Worm (Caenorhabditis elegans) whole organism, L2 larva: ENCODE data around the gene rle-1.
A peak's percentile ranks its signal among the peaks of the same experiment; 100 is the strongest.

Experiments used
- C34F6.9 ChIP-seq: fragments of 150-350 bp; optimal IDR thresholded peaks from 2 replicates; lab custom pipeline; 2014; ENCODE audit warnings: missing biosample characterization, missing genetic modification characterization
- R02D3.7 ChIP-seq: fragments of 150-350 bp; optimal IDR thresholded peaks from 2 replicates; lab custom pipeline; 2014; ENCODE audit warnings: missing biosample characterization, missing genetic modification characterization
- Y55F3AM.14 ChIP-seq: fragments of 200-800 bp; sonication (Bioruptor generic); optimal IDR thresholded peaks from 2 replicates; lab custom pipeline; 2018; ENCODE audit warnings: mild to moderate bottlenecking, missing genetic modification characterization, missing compliant biosample characterization
- aly-2 ChIP-seq: fragments of 150-350 bp; optimal IDR thresholded peaks from 2 replicates; lab custom pipeline; 2014; ENCODE audit warnings: missing biosample characterization, missing genetic modification characterization
- ama-1 ChIP-seq: fragments of 150-350 bp; optimal IDR thresholded peaks from 2 replicates; lab custom pipeline; 2018; ENCODE audit warnings: inconsistent platforms
- ceh-16 ChIP-seq: fragments of 150-350 bp; optimal IDR thresholded peaks from 2 replicates; lab custom pipeline; 2014; ENCODE audit warnings: missing biosample characterization, missing genetic modification characterization
- ceh-82 ChIP-seq: fragments of 150-350 bp; optimal IDR thresholded peaks from 2 replicates; lab custom pipeline; 2014; ENCODE audit warnings: missing biosample characterization, missing genetic modification characterization
- crh-2 ChIP-seq: sonication (generic microtip); optimal IDR thresholded peaks from 2 replicates; lab custom pipeline; 2017; ENCODE audit warnings: missing biosample characterization, missing genetic modification characterization
- dmd-4 ChIP-seq: sonication (generic microtip); optimal IDR thresholded peaks from 2 replicates; lab custom pipeline; 2017; ENCODE audit warnings: missing biosample characterization, missing genetic modification characterization
- gmeb-1 ChIP-seq: fragments of 150-350 bp; optimal IDR thresholded peaks from 2 replicates; lab custom pipeline; 2014; ENCODE audit warnings: missing biosample characterization, missing genetic modification characterization
- lin-13 ChIP-seq: fragments of 150-350 bp; optimal IDR thresholded peaks from 2 replicates; lab custom pipeline; 2014; ENCODE audit warnings: missing biosample characterization, missing genetic modification reagents, missing genetic modification characterization
- lin-39 ChIP-seq: fragments of 150-350 bp; optimal IDR thresholded peaks from 2 replicates; lab custom pipeline; 2014; ENCODE audit warnings: missing biosample characterization, missing genetic modification reagents, missing genetic modification characterization
- lsy-2 ChIP-seq, 2 experiments: fragments of 150-350 bp in 1 of 2; sonication (generic microtip) in 1 of 2; optimal IDR thresholded peaks; 2 replicates each; lab custom pipeline; 2014 to 2017; ENCODE audit warnings: missing biosample characterization in 2 of 2, missing genetic modification characterization in 2 of 2
- mab-5 ChIP-seq: fragments of 150-350 bp; optimal IDR thresholded peaks from 2 replicates; lab custom pipeline; 2014; ENCODE audit warnings: missing biosample characterization, missing genetic modification characterization
- mdl-1 ChIP-seq, 2 experiments: fragments of 150-350 bp in 1 of 2; sonication (generic microtip) in 1 of 2; optimal IDR thresholded peaks; 2 replicates each; lab custom pipeline; 2017; ENCODE audit warnings: missing biosample characterization in 2 of 2, missing genetic modification characterization in 2 of 2
- nhr-10 ChIP-seq: sonication (generic microtip); optimal IDR thresholded peaks from 2 replicates; lab custom pipeline; 2017; ENCODE audit warnings: missing biosample characterization, missing genetic modification characterization
- nhr-11 ChIP-seq: fragments of 150-350 bp; optimal IDR thresholded peaks from 2 replicates; lab custom pipeline; 2014; ENCODE audit warnings: missing biosample characterization, missing genetic modification characterization
- nhr-12 ChIP-seq: fragments of 150-350 bp; optimal IDR thresholded peaks from 2 replicates; lab custom pipeline; 2014; ENCODE audit warnings: missing biosample characterization, missing genetic modification characterization
- nhr-129 ChIP-seq: fragments of 150-350 bp; optimal IDR thresholded peaks from 2 replicates; lab custom pipeline; 2014; ENCODE audit warnings: missing biosample characterization, missing genetic modification characterization
- nhr-23 ChIP-seq: fragments of 150-350 bp; optimal IDR thresholded peaks from 2 replicates; lab custom pipeline; 2014; ENCODE audit warnings: missing biosample characterization, missing genetic modification reagents, missing genetic modification characterization
- nhr-237 ChIP-seq: fragments of 150-350 bp; optimal IDR thresholded peaks from 2 replicates; lab custom pipeline; 2014; ENCODE audit warnings: missing biosample characterization, missing genetic modification characterization
- nhr-25 ChIP-seq: fragments of 150-350 bp; sonication (generic microtip); optimal IDR thresholded peaks from 3 replicates; lab custom pipeline; 2014; ENCODE audit warnings: missing biosample characterization, missing genetic modification characterization
- nhr-77 ChIP-seq: fragments of 150-350 bp; optimal IDR thresholded peaks from 2 replicates; lab custom pipeline; 2014; ENCODE audit warnings: missing biosample characterization, missing genetic modification characterization
- skn-1 ChIP-seq: sonication (generic microtip); optimal IDR thresholded peaks from 2 replicates; lab custom pipeline; 2017; ENCODE audit warnings: missing biosample characterization, missing genetic modification characterization
- sma-3 ChIP-seq: sonication (generic microtip); optimal IDR thresholded peaks from 2 replicates; lab custom pipeline; 2016; ENCODE audit warnings: missing genetic modification reagents, missing genetic modification characterization, missing compliant biosample characterization
- snpc-4 ChIP-seq: fragments of 150-350 bp; optimal IDR thresholded peaks from 2 replicates; lab custom pipeline; 2014; ENCODE audit warnings: missing biosample characterization, missing genetic modification characterization
- unc-55 ChIP-seq: fragments of 150-350 bp; sonication (generic microtip); optimal IDR thresholded peaks from 3 replicates; lab custom pipeline; 2014; ENCODE audit warnings: missing biosample characterization, missing genetic modification reagents, missing genetic modification characterization
- zag-1 ChIP-seq: fragments of 150-350 bp; optimal IDR thresholded peaks from 2 replicates; lab custom pipeline; 2014; ENCODE audit warnings: missing biosample characterization, missing genetic modification characterization
- ztf-1 ChIP-seq: fragments of 200-800 bp; sonication (Bioruptor generic); conservative IDR thresholded peaks from 2 replicates; pipeline ENCODE4 v1.3.6; 2022; ENCODE audit warnings: missing genetic modification characterization, missing compliant biosample characterization
- ztf-4 ChIP-seq: fragments of 150-350 bp; optimal IDR thresholded peaks from 2 replicates; lab custom pipeline; 2014; ENCODE audit warnings: missing biosample characterization, missing genetic modification characterization

The rle-1 gene

DNA sequence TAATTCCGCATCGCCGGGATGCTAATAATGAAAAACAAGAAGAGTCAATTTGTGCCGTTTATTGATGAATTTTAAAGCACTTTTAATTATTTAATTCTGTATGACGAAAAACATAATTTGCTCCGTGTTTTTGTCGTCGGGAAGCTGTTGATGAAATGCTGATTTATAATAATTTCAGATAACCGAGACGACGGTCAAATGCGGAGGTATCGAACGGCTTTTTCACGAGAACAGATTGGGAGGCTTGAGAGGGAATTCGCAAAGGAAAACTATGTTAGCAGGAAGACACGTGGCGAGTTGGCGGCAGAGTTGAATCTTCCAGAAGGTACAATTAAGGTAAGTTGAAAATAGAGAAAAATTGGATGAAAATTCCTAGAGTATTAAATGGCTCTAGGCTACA is 12.5 kb upstream of the rle-1 start:
- TF ChIP-seq aly-2 (tag; lab: Kevin White, UChicago): no peak
- TF ChIP-seq ztf-4 (tag; lab: Kevin White, UChicago): no peak
- no peak for TF ChIP-seq R02D3.7 (tag; lab: Kevin White, UChicago)
- no peak for TF ChIP-seq nhr-25 (tag; lab: Kevin White, UChicago)
- TF ChIP-seq dmd-4 (tag; lab: Kevin White, UChicago): no peak
- TF ChIP-seq ceh-82 (tag; lab: Kevin White, UChicago): no peak
- no peak for TF ChIP-seq nhr-129
- no peak for TF ChIP-seq lsy-2 (tag; optimal IDR thresholded peaks at IDR 0.05; lab: Kevin White, UChicago)
- no peak for TF ChIP-seq Y55F3AM.14 (GFP tag; lab: Kevin White, UChicago)
- TF ChIP-seq lin-39 (tag; lab: Kevin White, UChicago): no peak
- no peak for TF ChIP-seq zag-1 (tag; lab: Kevin White, UChicago)
- TF ChIP-seq skn-1 (tag; lab: Kevin White, UChicago): no peak
- no peak for TF ChIP-seq ama-1 (lab: Kevin White, UChicago)

DNA sequence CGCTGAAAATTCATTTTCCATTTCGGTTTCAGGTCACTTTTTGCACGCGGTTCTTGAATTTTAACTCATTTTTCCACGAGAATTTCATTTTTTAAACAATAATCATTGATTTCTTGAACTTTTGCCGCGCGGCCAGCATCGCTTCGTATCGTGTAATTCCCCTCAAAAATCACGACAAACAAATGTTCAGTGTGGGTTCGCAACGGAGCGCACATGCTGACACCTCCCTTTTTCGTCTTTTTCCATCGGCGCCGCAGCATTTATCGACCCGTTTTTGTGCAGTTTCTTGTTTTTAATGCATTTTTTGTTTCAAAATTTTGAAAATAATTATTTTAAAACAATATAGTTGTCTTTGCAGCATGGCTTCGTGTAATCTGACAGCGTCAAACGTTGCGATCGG is 5.2 kb upstream of the rle-1 start, which contains the start of gene M142.5:
Gene M142.5 (plus strand): TSS at position 352 of the 400 bp plus-strand sequence.
- TF ChIP-seq sma-3 (peak; percentile 22), ceh-82 (tag; lab: Kevin White, UChicago) (no peak), crh-2 (no peak), mdl-1 (tag; optimal IDR thresholded peaks at IDR 0.05; lab: Kevin White, UChicago) (no peak), nhr-77 (tag; lab: Kevin White, UChicago) (no peak), R02D3.7 (tag; lab: Kevin White, UChicago) (no peak), ztf-4 (tag; lab: Kevin White, UChicago) (no peak), lin-39 (tag; lab: Kevin White, UChicago) (no peak), nhr-12 (tag; lab: Kevin White, UChicago) (no peak), nhr-25 (tag; lab: Kevin White, UChicago) (no peak), ama-1 (lab: Kevin White, UChicago) (no peak), lsy-2 (tag; optimal IDR thresholded peaks at IDR 0.05; lab: Kevin White, UChicago) (peak in 1 of 2 experiments; percentile 34), unc-55 (GFP tag; lab: Kevin White, UChicago) (peak; percentile 39), ztf-1 (GFP tag; lab: Robert Waterston, UW) (no peak), C34F6.9 (tag; lab: Kevin White, UChicago) (peak; percentile 47)
- TF ChIP-seq, all 48 proteins: peak for 4

DNA sequence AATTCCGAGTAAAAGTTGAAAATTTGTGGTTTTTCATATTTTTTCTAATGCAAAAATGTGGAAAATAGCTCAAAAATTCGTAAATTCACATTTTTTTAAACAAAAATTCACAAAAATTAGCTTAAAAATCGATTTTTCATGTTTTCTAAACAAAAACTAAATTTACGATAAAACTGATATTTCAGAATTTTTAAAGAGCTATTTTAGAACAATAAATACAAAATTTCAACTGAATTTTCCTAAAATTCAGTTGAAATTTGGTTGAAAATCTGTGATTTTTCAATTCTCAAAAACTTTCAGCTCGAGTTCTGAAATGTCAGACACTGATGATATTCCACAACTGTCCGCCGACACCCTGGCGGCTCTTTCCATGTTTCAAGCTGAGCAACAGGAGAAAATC is 2.7 kb upstream of the rle-1 start, which contains the start of gene M142.8:
Gene M142.8 (plus strand): TSS at position 301 of the 400 bp plus-strand sequence.
- TF ChIP-seq lin-13 (GFP tag; lab: Kevin White, UChicago): no peak

DNA sequence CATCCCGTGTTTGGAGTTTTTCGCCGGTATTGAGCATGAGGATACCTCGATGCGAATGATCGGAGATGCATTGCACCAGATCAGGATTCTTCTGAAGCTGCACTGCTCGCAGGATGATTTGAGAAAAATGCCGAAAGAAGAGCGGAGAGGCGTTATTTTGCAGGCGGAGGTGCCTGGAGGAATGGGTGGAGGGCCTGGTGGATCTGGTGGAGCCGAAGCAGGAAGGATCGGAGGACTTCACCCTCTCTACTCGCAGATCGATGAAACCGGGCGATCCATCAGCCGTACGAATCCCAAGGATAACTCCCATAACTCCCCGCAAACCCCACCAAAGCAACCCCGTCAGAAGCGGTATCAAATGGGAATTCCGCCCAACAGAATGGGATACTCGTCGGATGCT is 3.1 kb downstream of the rle-1 start:
- TF ChIP-seq gmeb-1 (no peak), nhr-237 (tag; lab: Kevin White, UChicago) (no peak), nhr-10 (tag; lab: Kevin White, UChicago) (no peak), Y55F3AM.14 (GFP tag; lab: Kevin White, UChicago) (no peak), dmd-4 (tag; lab: Kevin White, UChicago) (no peak), mab-5 (tag; lab: Kevin White, UChicago) (no peak), nhr-23 (tag; lab: Kevin White, UChicago) (no peak), R02D3.7 (tag; lab: Kevin White, UChicago) (no peak), crh-2 (no peak), mdl-1 (tag; optimal IDR thresholded peaks at IDR 0.05; lab: Kevin White, UChicago) (no peak)

DNA sequence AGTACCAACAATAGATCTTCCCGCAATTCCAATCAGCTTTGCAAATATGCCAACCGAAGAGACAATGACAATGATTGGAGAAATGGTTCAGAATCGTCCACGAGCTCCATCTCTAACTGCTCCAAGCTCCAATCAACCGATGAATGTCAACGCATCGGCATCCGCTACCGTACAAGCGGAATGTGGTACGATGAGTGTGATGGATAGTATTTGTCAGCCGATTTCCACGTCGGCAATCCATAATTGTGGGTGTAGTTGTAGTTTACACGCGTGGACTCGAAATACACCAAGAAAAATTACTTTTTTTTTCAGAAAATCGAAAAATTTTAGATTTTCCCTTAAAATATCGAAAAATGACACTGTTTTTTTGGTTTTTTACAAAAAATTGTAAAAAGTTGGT is 6.9 kb downstream of the rle-1 start:
- TF ChIP-seq nhr-237 (tag; lab: Kevin White, UChicago) (no peak), ceh-16 (tag; lab: Kevin White, UChicago) (no peak), crh-2 (no peak), snpc-4 (tag; lab: Kevin White, UChicago) (no peak), aly-2 (tag; lab: Kevin White, UChicago) (no peak), unc-55 (GFP tag; lab: Kevin White, UChicago) (no peak), nhr-11 (tag; lab: Kevin White, UChicago) (no peak)

DNA sequence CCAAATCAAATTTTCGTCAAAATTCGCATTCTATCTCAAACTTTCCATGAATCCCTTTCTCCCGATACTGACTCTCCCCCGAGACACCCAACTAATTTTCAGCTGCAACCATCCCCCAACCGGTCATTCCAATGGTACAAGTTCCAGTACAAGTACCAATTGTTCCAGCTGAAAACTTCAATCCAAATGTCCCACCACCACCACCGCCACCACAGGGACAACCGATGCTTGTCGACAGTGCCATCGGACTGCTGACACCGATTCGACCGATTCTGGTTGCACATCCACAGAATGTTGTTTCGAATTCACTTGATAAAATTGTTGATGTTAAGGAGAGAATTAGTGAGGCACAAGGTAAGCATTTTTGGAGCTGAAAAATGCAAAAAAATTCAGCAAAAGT is 9.5 kb downstream of the rle-1 start:
- no peak for TF ChIP-seq ama-1 (lab: Kevin White, UChicago)
- no peak for TF ChIP-seq lin-13 (GFP tag; lab: Kevin White, UChicago)
